Worm (Caenorhabditis elegans) whole organism, mixed stage, embryonic: ENCODE data around the gene cul-4.
A peak's percentile ranks its signal among the peaks of the same experiment; 100 is the strongest.

Experiments
- ceh-39 ChIP-seq: fragments of 150-350 bp; optimal IDR thresholded peaks from 2 replicates; lab custom pipeline; 2014; ENCODE audit warnings: missing biosample characterization, missing genetic modification characterization
- elt-3 ChIP-seq: fragments of 150-350 bp; optimal IDR thresholded peaks from 2 replicates; lab custom pipeline; 2014; ENCODE audit warnings: missing biosample characterization, missing genetic modification characterization
- flh-1 ChIP-seq: fragments of 200-800 bp; sonication (Bioruptor generic); optimal IDR thresholded peaks from 2 replicates; lab custom pipeline; 2018; ENCODE audit warnings: mild to moderate bottlenecking, missing genetic modification characterization, moderate library complexity, missing compliant biosample characterization
- nhr-2 ChIP-seq: fragments of 150-350 bp; optimal IDR thresholded peaks from 2 replicates; lab custom pipeline; 2014; ENCODE audit warnings: missing biosample characterization, missing genetic modification characterization
- nhr-76 ChIP-seq: sonication (generic microtip); optimal IDR thresholded peaks from 2 replicates; lab custom pipeline; 2017; ENCODE audit warnings: missing biosample characterization, missing genetic modification characterization

The cul-4 gene

DNA sequence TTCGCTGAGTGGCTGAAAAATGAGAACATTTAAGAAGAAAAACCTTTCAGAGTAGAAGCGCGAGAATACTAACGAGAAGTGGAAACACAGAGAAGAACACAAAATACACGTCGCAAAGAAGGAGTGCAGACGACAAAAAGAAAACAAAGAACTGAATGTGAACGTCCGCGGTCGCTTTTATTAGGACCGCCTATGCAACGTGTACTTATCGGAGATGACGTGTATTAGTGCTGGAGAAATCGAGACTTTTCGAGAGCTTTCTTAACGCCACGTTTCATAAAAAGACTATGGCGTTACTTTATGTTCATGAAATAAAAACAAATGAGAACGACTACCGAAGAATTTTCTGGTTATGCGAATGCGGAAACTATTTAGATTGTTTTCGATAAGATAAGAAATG, 50.6 kb downstream of the cul-4 start, which contains the start of gene hsp-4:
Gene hsp-4, minus strand, starts transcription at position 139 of the 400 bp plus-strand sequence.
- no peak for TF ChIP-seq elt-3 (tag; lab: Kevin White, UChicago)
- peak; percentile 10 for TF ChIP-seq nhr-2 (tag; lab: Kevin White, UChicago)

- TF ChIP-seq flh-1 (GFP tag; lab: Kevin White, UChicago), result no peak
- TF ChIP-seq ceh-39, result no peak
- TF ChIP-seq nhr-76 (tag; lab: Kevin White, UChicago), result no peak
These were observed 51.1 kb downstream of the cul-4 start for ce11 chrII:7353027-7353426.
